Worm (Caenorhabditis elegans) whole organism, young adult: ENCODE measurements around the gene srxa-10.
A peak's percentile ranks its signal among the peaks of the same experiment; 100 is the strongest.

Experiments
- B0336.3 ChIP-seq: fragments of 200-800 bp; sonication (Bioruptor generic); IDR thresholded peaks from 2 replicates; pipeline ENCODE4 v1.3.6; 2022; ENCODE audit warnings: missing genetic modification characterization, missing compliant biosample characterization
- F22D6.2 ChIP-seq: sonication (generic microtip); optimal IDR thresholded peaks from 2 replicates; lab custom pipeline; 2016; ENCODE audit warnings: mild to moderate bottlenecking, missing genetic modification characterization, missing compliant biosample characterization
- F37B4.10 ChIP-seq: fragments of 200-800 bp; sonication (Bioruptor generic); IDR thresholded peaks from 2 replicates; pipeline ENCODE4 v1.3.6; 2022; ENCODE audit warnings: missing genetic modification characterization, missing compliant biosample characterization
- F52B5.7 ChIP-seq: sonication (generic microtip); optimal IDR thresholded peaks from 2 replicates; lab custom pipeline; 2016; ENCODE audit warnings: mild to moderate bottlenecking, missing genetic modification characterization, missing compliant biosample characterization
- F55B11.4 ChIP-seq: sonication (generic microtip); optimal IDR thresholded peaks from 2 replicates; lab custom pipeline; 2016; ENCODE audit warnings: missing compliant biosample characterization, missing genetic modification characterization, borderline replicate concordance; ENCODE audit not compliant: insufficient read depth
- F57C9.4 ChIP-seq: sonication (generic microtip); optimal IDR thresholded peaks from 2 replicates; lab custom pipeline; 2017; ENCODE audit warnings: mild to moderate bottlenecking, missing genetic modification characterization, missing compliant biosample characterization
- K11D2.4 ChIP-seq: fragments of 200-800 bp; sonication (Bioruptor generic); IDR thresholded peaks from 2 replicates; pipeline ENCODE4 v1.3.6; 2022; ENCODE audit warnings: missing genetic modification reagents, missing genetic modification characterization, missing compliant biosample characterization
- T07F8.4 ChIP-seq: sonication (generic microtip); optimal IDR thresholded peaks from 2 replicates; lab custom pipeline; 2016; ENCODE audit warnings: mild to moderate bottlenecking, missing genetic modification characterization, moderate library complexity, missing compliant biosample characterization
- T26A5.8 ChIP-seq: sonication (generic microtip); optimal IDR thresholded peaks from 2 replicates; lab custom pipeline; 2016; ENCODE audit warnings: missing genetic modification characterization, missing compliant biosample characterization
- Y53G8AR.9 ChIP-seq: fragments of 200-800 bp; sonication (Bioruptor generic); conservative IDR thresholded peaks from 2 replicates; pipeline ENCODE4 v1.3.6; 2022; ENCODE audit warnings: missing genetic modification reagents, missing genetic modification characterization, missing compliant biosample characterization
- Y56A3A.18 ChIP-seq: fragments of 200-800 bp; sonication (Bioruptor generic); IDR thresholded peaks from 2 replicates; pipeline ENCODE4 v1.3.6; 2022; ENCODE audit warnings: missing genetic modification reagents, missing genetic modification characterization, missing compliant biosample characterization
- Y67H2A.10 ChIP-seq: fragments of 200-800 bp; sonication (Bioruptor generic); conservative IDR thresholded peaks from 2 replicates; pipeline ENCODE4 v1.3.6; 2022; ENCODE audit warnings: missing genetic modification reagents, missing genetic modification characterization, missing compliant biosample characterization
- Y95B8A.8 ChIP-seq: fragments of 200-800 bp; sonication (Bioruptor generic); IDR thresholded peaks from 2 replicates; pipeline ENCODE4 v1.3.6; 2022; ENCODE audit warnings: missing genetic modification reagents, missing genetic modification characterization, missing compliant biosample characterization
- aptf-3 ChIP-seq: fragments of 200-800 bp; sonication (Bioruptor generic); IDR thresholded peaks from 2 replicates; pipeline ENCODE4 v1.3.6; 2022; ENCODE audit warnings: missing genetic modification characterization, missing compliant biosample characterization
- atf-7 ChIP-seq: sonication (generic microtip); optimal IDR thresholded peaks from 2 replicates; lab custom pipeline; 2017; ENCODE audit warnings: mild to moderate bottlenecking, missing genetic modification characterization, missing compliant biosample characterization
- bed-2 ChIP-seq: fragments of 200-800 bp; sonication (Bioruptor generic); IDR thresholded peaks from 2 replicates; pipeline ENCODE4 v1.3.6; 2022; ENCODE audit warnings: missing genetic modification reagents, missing genetic modification characterization, missing compliant biosample characterization
- ceh-40 ChIP-seq: fragments of 200-800 bp; sonication (Bioruptor generic); IDR thresholded peaks from 2 replicates; pipeline ENCODE4 v1.3.6; 2022; ENCODE audit warnings: missing genetic modification characterization, missing compliant biosample characterization
- dox-1 ChIP-seq: fragments of 200-800 bp; sonication (Bioruptor generic); IDR thresholded peaks from 2 replicates; pipeline ENCODE4 v1.3.6; 2022; ENCODE audit warnings: missing genetic modification reagents, missing genetic modification characterization, missing compliant biosample characterization
- efl-1 ChIP-seq: fragments of 150-350 bp; optimal IDR thresholded peaks from 2 replicates; lab custom pipeline; 2014; ENCODE audit warnings: missing biosample characterization, missing genetic modification reagents, missing genetic modification characterization
- gei-17 ChIP-seq: fragments of 200-800 bp; sonication (Bioruptor generic); optimal IDR thresholded peaks from 2 replicates; lab custom pipeline; 2018; ENCODE audit warnings: mild to moderate bottlenecking, missing genetic modification characterization, missing compliant biosample characterization
- hmg-1.2 ChIP-seq: fragments of 200-800 bp; sonication (Bioruptor generic); IDR thresholded peaks from 2 replicates; pipeline ENCODE4 v1.3.6; 2022; ENCODE audit warnings: missing genetic modification reagents, missing genetic modification characterization, missing compliant biosample characterization
- hmg-20 ChIP-seq: fragments of 200-800 bp; sonication (Bioruptor generic); IDR thresholded peaks from 2 replicates; pipeline ENCODE4 v1.3.6; 2022; ENCODE audit warnings: missing genetic modification reagents, missing genetic modification characterization, missing compliant biosample characterization
- hrde-1 ChIP-seq: sonication (generic microtip); optimal IDR thresholded peaks from 2 replicates; lab custom pipeline; 2016; ENCODE audit warnings: missing genetic modification characterization, mild to moderate bottlenecking, missing compliant biosample characterization, moderate library complexity, missing genotype, missing genetic modification reagents, borderline replicate concordance
- hsf-1 ChIP-seq: fragments of 200-800 bp; sonication (Bioruptor generic); IDR thresholded peaks from 2 replicates; pipeline ENCODE4 v1.3.6; 2022; ENCODE audit warnings: missing genetic modification reagents, missing genetic modification characterization, missing compliant biosample characterization
- lin-35 ChIP-seq, 3 experiments: fragments of 150-350 bp in 2 of 3; sonication (generic microtip) in 1 of 3; optimal IDR thresholded peaks; 2 replicates each; lab custom pipeline; 2014 to 2018; ENCODE audit warnings: missing biosample characterization in 3 of 3, missing genetic modification characterization in 3 of 3, missing genetic modification reagents in 3 of 3
- lsl-1 ChIP-seq: fragments of 200-800 bp; sonication (Bioruptor generic); optimal IDR thresholded peaks from 2 replicates; lab custom pipeline; 2018; ENCODE audit warnings: mild to moderate bottlenecking, missing genetic modification characterization, moderate library complexity, missing compliant biosample characterization
- madf-3 ChIP-seq: fragments of 200-800 bp; sonication (Bioruptor generic); IDR thresholded peaks from 2 replicates; pipeline ENCODE4 v1.3.6; 2022; ENCODE audit warnings: missing genetic modification reagents, missing genetic modification characterization, missing compliant biosample characterization
- madf-6 ChIP-seq: fragments of 200-800 bp; sonication (Bioruptor generic); IDR thresholded peaks from 2 replicates; pipeline ENCODE4 v1.3.6; 2022; ENCODE audit warnings: missing genetic modification reagents, missing genetic modification characterization, missing compliant biosample characterization
- nfya-1 ChIP-seq: sonication (generic microtip); optimal IDR thresholded peaks from 2 replicates; lab custom pipeline; 2017; ENCODE audit warnings: antibody characterized with exemption, missing compliant biosample characterization, missing genetic modification characterization, borderline replicate concordance; ENCODE audit not compliant: insufficient read depth
- nfya-2 ChIP-seq: fragments of 200-800 bp; sonication (Bioruptor generic); IDR thresholded peaks from 2 replicates; pipeline ENCODE4 v1.3.6; 2022; ENCODE audit warnings: missing genetic modification reagents, missing genetic modification characterization, missing compliant biosample characterization
- nhr-120 ChIP-seq: fragments of 200-800 bp; sonication (Bioruptor generic); IDR thresholded peaks from 2 replicates; pipeline ENCODE4 v1.3.6; 2022; ENCODE audit warnings: missing genetic modification characterization, missing compliant biosample characterization
- nhr-179 ChIP-seq: sonication (generic microtip); optimal IDR thresholded peaks from 2 replicates; lab custom pipeline; 2016; ENCODE audit warnings: mild to moderate bottlenecking, missing genetic modification characterization, missing compliant biosample characterization
- nhr-27 ChIP-seq: fragments of 200-800 bp; sonication (Bioruptor generic); optimal IDR thresholded peaks from 2 replicates; lab custom pipeline; 2018; ENCODE audit warnings: mild to moderate bottlenecking, missing genetic modification characterization, moderate library complexity, missing compliant biosample characterization
- pbrm-1 ChIP-seq: fragments of 200-800 bp; sonication (Bioruptor generic); IDR thresholded peaks from 2 replicates; pipeline ENCODE4 v1.3.6; 2022; ENCODE audit warnings: missing genetic modification reagents, missing genetic modification characterization, missing compliant biosample characterization
- repo-1 ChIP-seq: sonication (generic microtip); optimal IDR thresholded peaks from 2 replicates; lab custom pipeline; 2017; ENCODE audit warnings: mild to moderate bottlenecking, missing genetic modification characterization, missing compliant biosample characterization
- rpc-1 ChIP-seq, 2 experiments: fragments of 150-350 bp in 1 of 2; sonication (generic microtip) in 1 of 2; optimal IDR thresholded peaks; 2 replicates each; lab custom pipeline; 2014 to 2018; ENCODE audit warnings: missing biosample characterization in 1 of 2, missing genetic modification characterization in 1 of 2, missing genetic modification reagents in 1 of 2, missing genotype in 1 of 2
- snpc-1.3 ChIP-seq: sonication (generic microtip); optimal IDR thresholded peaks from 2 replicates; lab custom pipeline; 2017; ENCODE audit warnings: missing genetic modification characterization, mild to moderate bottlenecking, missing compliant biosample characterization, antibody characterized with exemption, moderate library complexity, missing genotype, missing genetic modification reagents; ENCODE audit not compliant: insufficient read depth
- snpc-3.4 ChIP-seq: sonication (generic microtip); optimal IDR thresholded peaks from 2 replicates; lab custom pipeline; 2017; ENCODE audit warnings: missing genetic modification characterization, mild to moderate bottlenecking, missing compliant biosample characterization, antibody characterized with exemption, moderate library complexity, missing genotype, missing genetic modification reagents
- unc-130 ChIP-seq: sonication (generic microtip); optimal IDR thresholded peaks from 2 replicates; lab custom pipeline; 2016; ENCODE audit warnings: missing genetic modification reagents, missing genetic modification characterization, missing compliant biosample characterization
- zfh-2 ChIP-seq: fragments of 200-800 bp; sonication (Bioruptor generic); conservative IDR thresholded peaks from 2 replicates; pipeline ENCODE4 v1.3.6; 2022; ENCODE audit warnings: missing genetic modification reagents, missing genetic modification characterization, missing compliant biosample characterization
- ztf-28 ChIP-seq: fragments of 200-800 bp; sonication (Bioruptor generic); IDR thresholded peaks from 2 replicates; pipeline ENCODE4 v1.3.6; 2022; ENCODE audit warnings: missing genetic modification reagents, missing genetic modification characterization, missing compliant biosample characterization

srxa-10 gene

ce11 chrIII:9796448-9796847 lies at the start of gene srxa-10:
Gene srxa-10 (minus strand): TSS chrIII:9796548.
- TF ChIP-seq repo-1 (tag; lab: Kevin White, UChicago), result no peak
- TF ChIP-seq unc-130 (GFP tag; lab: Kevin White, UChicago), result no peak
- no peak for TF ChIP-seq hsf-1
- no peak for TF ChIP-seq Y67H2A.10
- no peak for TF ChIP-seq nfya-1 (tag; lab: Kevin White, UChicago)
- no peak for TF ChIP-seq hmg-1.2 (GFP tag; lab: Robert Waterston, UW)
- TF ChIP-seq Y56A3A.18, result no peak
- TF ChIP-seq rpc-1 (optimal IDR thresholded peaks at IDR 0.05; lab: Kevin White, UChicago), result no peak
- TF ChIP-seq rpc-1 (tag; optimal IDR thresholded peaks at IDR 0.05; lab: Kevin White, UChicago), result no peak
- TF ChIP-seq aptf-3 (GFP tag; lab: Robert Waterston, UW), result no peak
- TF ChIP-seq ceh-40 (GFP tag; lab: Robert Waterston, UW), result no peak
- no peak for TF ChIP-seq F52B5.7 (tag; lab: Kevin White, UChicago)
- TF ChIP-seq madf-3 (GFP tag; lab: Robert Waterston, UW), result no peak
- no peak for TF ChIP-seq Y53G8AR.9 (GFP tag; lab: Robert Waterston, UW)
- no peak for TF ChIP-seq F37B4.10 (GFP tag; lab: Robert Waterston, UW)

- TF ChIP-seq efl-1 (GFP tag; lab: Kevin White, UChicago) (no peak), lsl-1 (GFP tag; lab: Kevin White, UChicago) (peak; percentile 13)
These were observed 49.7 kb upstream of the srxa-10 start, which contains the start of gene K11H3.2 for ce11 chrIII:9846093-9846492. Gene K11H3.2 (plus strand): TSS chrIII:9846393.

ce11 chrIII:9843715-9844114 lies 47.4 kb upstream of the srxa-10 start, which contains the start of gene K11H3.5:
Gene K11H3.5 (plus strand): TSS chrIII:9843768.
- TF ChIP-seq hmg-1.2 (GFP tag; lab: Robert Waterston, UW), result no peak
- no peak for TF ChIP-seq zfh-2 (GFP tag; lab: Robert Waterston, UW)
- no peak for TF ChIP-seq pbrm-1 (GFP tag; lab: Robert Waterston, UW)
- no peak for TF ChIP-seq ztf-28
- TF ChIP-seq B0336.3 (GFP tag; lab: Robert Waterston, UW), result no peak
- TF ChIP-seq snpc-1.3, result no peak
- TF ChIP-seq dox-1 (GFP tag; lab: Robert Waterston, UW), result no peak

ce11 chrIII:9834888-9835287 lies 38.5 kb upstream of the srxa-10 start, which contains the start of gene K11H3.8:
Gene K11H3.8 (plus strand): TSS chrIII:9835188.
- TF ChIP-seq snpc-3.4 (tag; lab: Kevin White, UChicago) (no peak), unc-130 (GFP tag; lab: Kevin White, UChicago) (no peak), nfya-1 (tag; lab: Kevin White, UChicago) (no peak), gei-17 (GFP tag; lab: Kevin White, UChicago) (no peak), madf-6 (no peak), bed-2 (no peak), aptf-3 (GFP tag; lab: Robert Waterston, UW) (no peak), nfya-2 (GFP tag; lab: Robert Waterston, UW) (no peak), F57C9.4 (tag; lab: Kevin White, UChicago) (no peak), nhr-27 (tag; lab: Kevin White, UChicago) (no peak)

- TF ChIP-seq T07F8.4 (tag; lab: Kevin White, UChicago) (no peak), F55B11.4 (no peak), hmg-20 (GFP tag; lab: Robert Waterston, UW) (no peak), nhr-120 (GFP tag; lab: Robert Waterston, UW) (no peak), gei-17 (GFP tag; lab: Kevin White, UChicago) (no peak), dox-1 (GFP tag; lab: Robert Waterston, UW) (no peak), lin-35 (GFP tag; optimal IDR thresholded peaks at IDR 0.05; lab: Kevin White, UChicago) (no peak), lsl-1 (GFP tag; lab: Kevin White, UChicago) (peak; percentile 83), F22D6.2 (tag; lab: Kevin White, UChicago) (no peak), nhr-179 (no peak), T26A5.8 (tag; lab: Kevin White, UChicago) (no peak), hrde-1 (tag; lab: Kevin White, UChicago) (no peak), atf-7 (no peak), Y95B8A.8 (no peak), madf-6 (peak; percentile 59; the same call in 1 of the 2 replicates), hsf-1 (no peak), K11D2.4 (GFP tag; lab: Robert Waterston, UW) (no peak), ztf-28 (no peak)
These were observed 36.2 kb upstream of the srxa-10 start for ce11 chrIII:9832569-9832968.
